Worm (Caenorhabditis elegans) whole organism, young adult: ENCODE measurements around the gene B0457.2.

Experiments
- C06A6.2 ChIP-seq: fragments of 200-800 bp; sonication (Bioruptor generic); conservative IDR thresholded peaks from 2 replicates; pipeline ENCODE4 v1.3.6; 2022; ENCODE audit warnings: missing genetic modification characterization, missing compliant biosample characterization
- C17E4.6 ChIP-seq: fragments of 200-800 bp; sonication (Bioruptor generic); IDR thresholded peaks from 2 replicates; pipeline ENCODE4 v1.3.6; 2022; ENCODE audit warnings: missing genetic modification reagents, missing genetic modification characterization, missing compliant biosample characterization
- D2030.7 ChIP-seq: fragments of 200-800 bp; sonication (Bioruptor generic); IDR thresholded peaks from 2 replicates; pipeline ENCODE4 v1.3.6; 2022; ENCODE audit warnings: missing genetic modification reagents, missing genetic modification characterization, missing compliant biosample characterization
- F22D6.2 ChIP-seq: sonication (generic microtip); optimal IDR thresholded peaks from 2 replicates; lab custom pipeline; 2016; ENCODE audit warnings: mild to moderate bottlenecking, missing genetic modification characterization, missing compliant biosample characterization
- F23B12.7 ChIP-seq: sonication (generic microtip); optimal IDR thresholded peaks from 2 replicates; lab custom pipeline; 2017; ENCODE audit warnings: missing genetic modification characterization, mild to moderate bottlenecking, missing compliant biosample characterization, antibody characterized with exemption, moderate library complexity; ENCODE audit not compliant: insufficient read depth
- F33H1.4 ChIP-seq: fragments of 200-800 bp; sonication (Bioruptor generic); IDR thresholded peaks from 2 replicates; pipeline ENCODE4 v1.3.6; 2022; ENCODE audit warnings: missing genetic modification reagents, missing genetic modification characterization, missing compliant biosample characterization
- F37B4.10 ChIP-seq: fragments of 200-800 bp; sonication (Bioruptor generic); IDR thresholded peaks from 2 replicates; pipeline ENCODE4 v1.3.6; 2022; ENCODE audit warnings: missing genetic modification characterization, missing compliant biosample characterization
- F39B2.1 ChIP-seq: fragments of 200-800 bp; sonication (Bioruptor generic); IDR thresholded peaks from 2 replicates; pipeline ENCODE4 v1.3.6; 2022; ENCODE audit warnings: missing genetic modification reagents, missing genetic modification characterization, missing compliant biosample characterization
- F49E8.2 ChIP-seq: sonication (generic microtip); optimal IDR thresholded peaks from 3 replicates; lab custom pipeline; 2017; ENCODE audit warnings: missing genetic modification characterization, mild to moderate bottlenecking, missing compliant biosample characterization, antibody characterized with exemption, moderate library complexity; ENCODE audit not compliant: insufficient read depth
- K12H6.12 ChIP-seq: fragments of 200-800 bp; sonication (Bioruptor generic); optimal IDR thresholded peaks from 2 replicates; lab custom pipeline; 2018; ENCODE audit warnings: mild to moderate bottlenecking, missing genetic modification characterization, missing compliant biosample characterization
- Y79H2A.3 ChIP-seq: fragments of 200-800 bp; sonication (Bioruptor generic); conservative IDR thresholded peaks from 2 replicates; pipeline ENCODE4 v1.3.6; 2022; ENCODE audit warnings: missing genetic modification reagents, missing genetic modification characterization, missing compliant biosample characterization
- aptf-2 ChIP-seq: fragments of 200-800 bp; sonication (Bioruptor generic); conservative IDR thresholded peaks from 2 replicates; pipeline ENCODE4 v1.3.6; 2022; ENCODE audit warnings: missing genetic modification reagents, missing genetic modification characterization, missing compliant biosample characterization
- atf-7 ChIP-seq: sonication (generic microtip); optimal IDR thresholded peaks from 2 replicates; lab custom pipeline; 2017; ENCODE audit warnings: mild to moderate bottlenecking, missing genetic modification characterization, missing compliant biosample characterization
- athp-1 ChIP-seq: sonication (generic microtip); optimal IDR thresholded peaks from 2 replicates; lab custom pipeline; 2017; ENCODE audit warnings: mild to moderate bottlenecking, missing genetic modification characterization, missing compliant biosample characterization
- cebp-1 ChIP-seq, 2 experiments: fragments of 200-800 bp in 1 of 2; sonication (Bioruptor generic) in 1 of 2; sonication (generic microtip) in 1 of 2; IDR thresholded peaks in 1 of 2; optimal IDR thresholded peaks in 1 of 2; 2 replicates each; pipeline versions ENCODE4 v1.3.6 to Lab custom; 2017 to 2022; ENCODE audit warnings: missing compliant biosample characterization in 2 of 2, missing genetic modification characterization in 2 of 2, mild to moderate bottlenecking in 1 of 2, missing genetic modification reagents in 1 of 2, moderate library complexity in 1 of 2
- cebp-2 ChIP-seq: fragments of 200-800 bp; sonication (Bioruptor generic); IDR thresholded peaks from 2 replicates; pipeline ENCODE4 v1.3.6; 2022; ENCODE audit warnings: missing genetic modification characterization, missing compliant biosample characterization
- dox-1 ChIP-seq: fragments of 200-800 bp; sonication (Bioruptor generic); IDR thresholded peaks from 2 replicates; pipeline ENCODE4 v1.3.6; 2022; ENCODE audit warnings: missing genetic modification reagents, missing genetic modification characterization, missing compliant biosample characterization
- dpff-1 ChIP-seq: sonication (generic microtip); optimal IDR thresholded peaks from 2 replicates; lab custom pipeline; 2017; ENCODE audit warnings: mild to moderate bottlenecking, missing genetic modification characterization, missing compliant biosample characterization
- efl-1 ChIP-seq: fragments of 150-350 bp; optimal IDR thresholded peaks from 2 replicates; lab custom pipeline; 2014; ENCODE audit warnings: missing biosample characterization, missing genetic modification reagents, missing genetic modification characterization
- hlh-26 ChIP-seq: fragments of 200-800 bp; sonication (Bioruptor generic); conservative IDR thresholded peaks from 2 replicates; pipeline ENCODE4 v1.3.6; 2022; ENCODE audit warnings: missing genetic modification reagents, missing genetic modification characterization, missing compliant biosample characterization
- hmg-1.2 ChIP-seq: fragments of 200-800 bp; sonication (Bioruptor generic); IDR thresholded peaks from 2 replicates; pipeline ENCODE4 v1.3.6; 2022; ENCODE audit warnings: missing genetic modification reagents, missing genetic modification characterization, missing compliant biosample characterization
- hrde-1 ChIP-seq: sonication (generic microtip); optimal IDR thresholded peaks from 2 replicates; lab custom pipeline; 2016; ENCODE audit warnings: missing genetic modification characterization, mild to moderate bottlenecking, missing compliant biosample characterization, moderate library complexity, missing genotype, missing genetic modification reagents, borderline replicate concordance
- lin-54 ChIP-seq: fragments of 200-800 bp; sonication (Bioruptor generic); optimal IDR thresholded peaks from 2 replicates; lab custom pipeline; 2018; ENCODE audit warnings: mild to moderate bottlenecking, missing genetic modification characterization, missing compliant biosample characterization
- lsl-1 ChIP-seq: fragments of 200-800 bp; sonication (Bioruptor generic); optimal IDR thresholded peaks from 2 replicates; lab custom pipeline; 2018; ENCODE audit warnings: mild to moderate bottlenecking, missing genetic modification characterization, moderate library complexity, missing compliant biosample characterization
- lsy-27 ChIP-seq: sonication (generic microtip); optimal IDR thresholded peaks from 2 replicates; lab custom pipeline; 2017; ENCODE audit warnings: missing genetic modification characterization, mild to moderate bottlenecking, missing compliant biosample characterization, antibody characterized with exemption, missing genotype, borderline replicate concordance; ENCODE audit not compliant: insufficient read depth
- madf-10 ChIP-seq: sonication (generic microtip); optimal IDR thresholded peaks from 2 replicates; lab custom pipeline; 2016; ENCODE audit warnings: mild to moderate bottlenecking, missing genetic modification characterization, missing compliant biosample characterization
- madf-6 ChIP-seq: fragments of 200-800 bp; sonication (Bioruptor generic); IDR thresholded peaks from 2 replicates; pipeline ENCODE4 v1.3.6; 2022; ENCODE audit warnings: missing genetic modification reagents, missing genetic modification characterization, missing compliant biosample characterization
- madf-8 ChIP-seq: fragments of 200-800 bp; sonication (Bioruptor generic); conservative IDR thresholded peaks from 2 replicates; pipeline ENCODE4 v1.3.6; 2022; ENCODE audit warnings: missing genetic modification reagents, missing genetic modification characterization, missing compliant biosample characterization
- mcd-1 ChIP-seq: fragments of 200-800 bp; sonication (Bioruptor generic); IDR thresholded peaks from 2 replicates; pipeline ENCODE4 v1.3.6; 2022; ENCODE audit warnings: missing genetic modification reagents, missing genetic modification characterization, missing compliant biosample characterization
- nhr-90 ChIP-seq: sonication (generic microtip); optimal IDR thresholded peaks from 2 replicates; lab custom pipeline; 2016; ENCODE audit warnings: missing genotype, mild to moderate bottlenecking, missing genetic modification characterization, missing compliant biosample characterization
- rpc-1 ChIP-seq, 2 experiments: fragments of 150-350 bp in 1 of 2; sonication (generic microtip) in 1 of 2; optimal IDR thresholded peaks; 2 replicates each; lab custom pipeline; 2014 to 2018; ENCODE audit warnings: missing biosample characterization in 1 of 2, missing genetic modification characterization in 1 of 2, missing genetic modification reagents in 1 of 2, missing genotype in 1 of 2
- sdz-38 ChIP-seq: sonication (generic microtip); optimal IDR thresholded peaks from 2 replicates; lab custom pipeline; 2016; ENCODE audit warnings: missing genotype, missing genetic modification characterization, missing compliant biosample characterization
- sea-2 ChIP-seq: fragments of 200-800 bp; sonication (Bioruptor generic); IDR thresholded peaks from 2 replicates; pipeline ENCODE4 v1.3.6; 2022; ENCODE audit warnings: missing genetic modification characterization, missing compliant biosample characterization
- snpc-1.3 ChIP-seq: sonication (generic microtip); optimal IDR thresholded peaks from 2 replicates; lab custom pipeline; 2017; ENCODE audit warnings: missing genetic modification characterization, mild to moderate bottlenecking, missing compliant biosample characterization, antibody characterized with exemption, moderate library complexity, missing genotype, missing genetic modification reagents; ENCODE audit not compliant: insufficient read depth
- snpc-3.4 ChIP-seq: sonication (generic microtip); optimal IDR thresholded peaks from 2 replicates; lab custom pipeline; 2017; ENCODE audit warnings: missing genetic modification characterization, mild to moderate bottlenecking, missing compliant biosample characterization, antibody characterized with exemption, moderate library complexity, missing genotype, missing genetic modification reagents
- snpc-4 ChIP-seq, 5 experiments: fragments of 150-350 bp in 1 of 5; sonication (generic microtip) in 4 of 5; optimal IDR thresholded peaks; 2 replicates each; lab custom pipeline; 2014 to 2018; ENCODE audit warnings: missing genetic modification characterization in 5 of 5, missing biosample characterization in 3 of 5, antibody characterized with exemption in 2 of 5, mild to moderate bottlenecking in 2 of 5, missing compliant biosample characterization in 2 of 5, missing genotype in 2 of 5, moderate library complexity in 2 of 5, missing genetic modification reagents in 1 of 5
- sptf-2 ChIP-seq: fragments of 200-800 bp; sonication (Bioruptor generic); optimal IDR thresholded peaks from 2 replicates; lab custom pipeline; 2018; ENCODE audit warnings: mild to moderate bottlenecking, missing genetic modification characterization, missing compliant biosample characterization
- tbp1 ChIP-seq: fragments of 200-800 bp; sonication (Bioruptor generic); optimal IDR thresholded peaks from 2 replicates; lab custom pipeline; 2018; ENCODE audit warnings: mild to moderate bottlenecking, missing genetic modification characterization, missing compliant biosample characterization
- tlf-1 ChIP-seq: fragments of 200-800 bp; sonication (Bioruptor generic); optimal IDR thresholded peaks from 2 replicates; lab custom pipeline; 2018; ENCODE audit warnings: mild to moderate bottlenecking, missing genetic modification characterization, missing compliant biosample characterization
- unc-62 ChIP-seq: fragments of 150-350 bp; optimal IDR thresholded peaks from 2 replicates; lab custom pipeline; 2014; ENCODE audit warnings: missing biosample characterization, missing genetic modification reagents, missing genetic modification characterization
- xnd-1 ChIP-seq: sonication (generic microtip); optimal IDR thresholded peaks from 2 replicates; lab custom pipeline; 2016; ENCODE audit warnings: missing genotype, missing genetic modification reagents, missing genetic modification characterization, missing compliant biosample characterization
- ztf-6 ChIP-seq: fragments of 200-800 bp; sonication (Bioruptor generic); IDR thresholded peaks from 2 replicates; pipeline ENCODE4 v1.3.6; 2022; ENCODE audit warnings: missing genetic modification reagents, missing genetic modification characterization, missing compliant biosample characterization

The B0457.2 gene

ce11 chrII:8890017-8890416, 36.3 kb downstream of the B0457.2 start:
- TF ChIP-seq lin-54 (GFP tag; lab: Kevin White, UChicago) (peak; percentile 45), lsl-1 (GFP tag; lab: Kevin White, UChicago) (peak; percentile 97), xnd-1 (tag; lab: Kevin White, UChicago) (peak; percentile 92), hlh-26 (no peak), snpc-3.4 (tag; lab: Kevin White, UChicago) (no peak), lsy-27 (tag; lab: Kevin White, UChicago) (no peak), F23B12.7 (tag; lab: Kevin White, UChicago) (peak; percentile 6), K12H6.12 (no peak), mcd-1 (peak; percentile 19; the same call in 1 of the 2 replicates), sdz-38 (tag; lab: Kevin White, UChicago) (no peak), cebp-1 (GFP tag; IDR thresholded peaks at IDR 0.05; lab: Robert Waterston, UW) (no peak), cebp-1 (tag; optimal IDR thresholded peaks at IDR 0.05; lab: Kevin White, UChicago) (no peak), hmg-1.2 (GFP tag; lab: Robert Waterston, UW) (peak; percentile 8; the same call in 1 of the 2 replicates), tbp1 (peak; percentile 5), snpc-4 (GFP tag; optimal IDR thresholded peaks at IDR 0.05; lab: Kevin White, UChicago) (no peak), snpc-4 (tag; optimal IDR thresholded peaks at IDR 0.05; lab: Kevin White, UChicago) (peak in 1 of 4 experiments; percentile 7), aptf-2 (no peak), sea-2 (GFP tag; lab: Robert Waterston, UW) (no peak), hrde-1 (no peak), C06A6.2 (GFP tag; lab: Robert Waterston, UW) (no peak), ztf-6 (GFP tag; lab: Robert Waterston, UW) (no peak), F33H1.4 (peak; percentile 96), dpff-1 (tag; lab: Kevin White, UChicago) (no peak), madf-10 (tag; lab: Kevin White, UChicago) (no peak), sptf-2 (GFP tag; lab: Kevin White, UChicago) (no peak), dox-1 (peak; percentile 40; the same call in 1 of the 2 replicates), D2030.7 (GFP tag; lab: Robert Waterston, UW) (peak; percentile 56; the same call in 1 of the 2 replicates), F49E8.2 (peak; percentile 29), rpc-1 (optimal IDR thresholded peaks at IDR 0.05; lab: Kevin White, UChicago) (no peak), rpc-1 (tag; optimal IDR thresholded peaks at IDR 0.05; lab: Kevin White, UChicago) (no peak), Y79H2A.3 (GFP tag; lab: Robert Waterston, UW) (no peak), tlf-1 (no peak), efl-1 (GFP tag; lab: Kevin White, UChicago) (peak; percentile 0), nhr-90 (tag; lab: Kevin White, UChicago) (no peak), snpc-1.3 (tag; lab: Kevin White, UChicago) (peak; percentile 17), cebp-2 (no peak), F37B4.10 (GFP tag; lab: Robert Waterston, UW) (no peak), F39B2.1 (no peak), athp-1 (no peak), madf-6 (GFP tag; lab: Robert Waterston, UW) (peak; percentile 94), madf-8 (GFP tag; lab: Robert Waterston, UW) (peak; percentile 87), F22D6.2 (tag; lab: Kevin White, UChicago) (no peak), C17E4.6 (no peak), atf-7 (no peak), unc-62 (GFP tag; lab: Kevin White, UChicago) (no peak)
